Fruit fly (Drosophila melanogaster) whole organism: ENCODE results near the gene CG16989.
A peak's percentile ranks its signal among the peaks of the same experiment; 100 is the strongest.

ENCODE experiments used
- CG8478 ChIP-seq: fragments of >200 bp; optimal IDR thresholded peaks from 2 replicates; lab custom pipeline; 2018; ENCODE audit warnings: inconsistent platforms
- EcR ChIP-seq, 2 experiments: fragments of >200 bp; optimal IDR thresholded peaks; 2 replicates each; lab custom pipeline; 2017; ENCODE audit warnings: missing biosample characterization in 2 of 2, missing genetic modification characterization in 2 of 2, missing genetic modification reagents in 2 of 2
- pan ChIP-seq: fragments of >200 bp; optimal IDR thresholded peaks from 2 replicates; lab custom pipeline; 2017
- psq ChIP-seq: fragments of >200 bp; optimal IDR thresholded peaks from 2 replicates; lab custom pipeline; 2017
- usp ChIP-seq: fragments of >200 bp; optimal IDR thresholded peaks from 2 replicates; lab custom pipeline; 2017; ENCODE audit warnings: missing biosample characterization, missing genetic modification characterization, mixed read lengths

DNA sequence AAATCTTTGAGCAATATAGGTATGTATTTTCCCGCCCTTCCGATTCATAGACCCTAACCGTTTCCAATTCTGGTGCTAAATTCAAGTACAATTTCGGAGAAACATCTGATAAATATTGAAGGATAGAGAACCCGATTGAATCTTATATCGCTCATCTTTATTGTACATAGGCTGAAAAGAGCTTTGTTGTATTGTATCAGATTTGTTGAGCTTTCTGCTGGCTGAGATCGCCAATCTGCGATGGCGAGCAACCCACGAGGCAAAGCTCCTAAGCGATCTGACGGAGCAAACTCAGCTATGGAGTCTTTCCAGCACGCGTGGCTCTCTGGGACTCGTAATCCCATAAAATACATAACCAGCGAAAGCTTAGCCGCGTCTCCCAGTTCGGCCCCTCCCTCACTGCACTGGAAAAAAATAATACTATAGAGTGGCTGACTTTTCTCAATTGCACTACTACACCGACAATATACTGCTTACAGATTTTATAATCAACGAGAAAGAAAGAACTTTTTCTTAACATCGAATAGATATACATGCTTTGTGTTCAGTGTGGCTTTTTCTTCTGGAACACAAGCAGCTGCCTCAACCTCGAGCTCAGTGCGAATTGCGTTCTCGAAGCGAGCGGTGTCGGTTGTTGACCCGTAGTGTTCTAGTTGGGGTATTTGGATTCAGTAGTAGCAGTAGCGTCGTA, 37.2 kb upstream of the CG16989 start:
- TF ChIP-seq psq (lab: Kevin White, UChicago): no peak
- no peak for TF ChIP-seq usp (GFP tag; lab: Kevin White, UChicago)
- no peak for TF ChIP-seq pan (lab: Kevin White, UChicago)
- TF ChIP-seq EcR (GFP tag; optimal IDR thresholded peaks at IDR 0.05; lab: Kevin White, UChicago): peak in 1 of 2 experiments; percentile 73
- TF ChIP-seq CG8478 (lab: Kevin White, UChicago): no peak
